Worm (Caenorhabditis elegans): ENCODE results near the gene F21C10.13.
A peak's percentile ranks its signal among the peaks of the same experiment; 100 is the strongest.

DNA sequence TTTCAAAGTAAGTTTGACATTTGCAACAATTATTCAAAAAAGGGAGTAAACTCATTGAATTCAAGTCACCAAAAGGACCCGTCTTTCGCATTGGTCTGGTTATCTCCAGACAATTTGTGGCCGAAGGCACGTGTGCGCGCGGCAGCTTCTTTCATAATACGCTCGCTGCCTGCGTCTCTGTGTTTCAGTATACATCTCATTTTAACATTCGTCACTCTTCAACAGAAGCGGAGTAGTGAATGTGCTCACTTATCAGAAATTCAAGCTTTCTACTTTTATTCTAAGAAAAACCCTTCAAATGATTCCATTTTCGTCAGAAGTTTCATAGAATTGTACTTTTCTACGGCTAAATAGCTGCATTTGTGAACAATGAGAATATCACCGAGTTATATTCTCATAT, 6.5 kb downstream of the F21C10.13 start:
- TF ChIP-seq mdl-1 (tag; optimal IDR thresholded peaks at IDR 0.05) = peak; percentile 64 to 93
- no peak for TF ChIP-seq ama-1 (optimal IDR thresholded peaks at IDR 0.05)
- TF ChIP-seq pqm-1 (tag; optimal IDR thresholded peaks at IDR 0.05) = no peak
- TF ChIP-seq nhr-6 (tag; optimal IDR thresholded peaks at IDR 0.05) = no peak
